Fruit fly (Drosophila melanogaster): Measurements from ENCODE around the gene CG12278.

CG12278 gene

DNA sequence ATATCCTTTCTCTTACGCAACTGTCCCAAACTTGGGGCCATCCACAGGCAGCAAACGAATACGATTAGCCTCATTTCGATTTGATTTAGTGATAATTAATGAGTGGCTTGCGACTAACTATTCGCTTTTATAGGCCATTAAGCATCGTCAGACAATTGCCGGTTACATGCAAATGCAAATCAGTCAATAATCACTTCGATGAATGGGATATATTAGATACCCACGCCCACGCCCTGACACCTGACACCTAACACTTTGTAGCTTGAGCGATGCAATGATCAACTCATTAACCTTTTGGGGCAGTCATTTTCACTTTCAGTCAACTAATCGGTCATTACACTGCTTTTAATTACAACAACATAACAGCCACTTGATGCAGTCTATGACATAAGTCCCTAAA is 7.0 kb downstream of the CG12278 start, which contains the start of gene Jhbp15:
Gene Jhbp15 (minus strand): TSS at position 101 of the 400 bp plus-strand sequence.
- no peak for TF ChIP-seq CTCF (optimal IDR thresholded peaks at IDR 0.05)
- TF ChIP-seq CG8478 (optimal IDR thresholded peaks at IDR 0.05): no peak

DNA sequence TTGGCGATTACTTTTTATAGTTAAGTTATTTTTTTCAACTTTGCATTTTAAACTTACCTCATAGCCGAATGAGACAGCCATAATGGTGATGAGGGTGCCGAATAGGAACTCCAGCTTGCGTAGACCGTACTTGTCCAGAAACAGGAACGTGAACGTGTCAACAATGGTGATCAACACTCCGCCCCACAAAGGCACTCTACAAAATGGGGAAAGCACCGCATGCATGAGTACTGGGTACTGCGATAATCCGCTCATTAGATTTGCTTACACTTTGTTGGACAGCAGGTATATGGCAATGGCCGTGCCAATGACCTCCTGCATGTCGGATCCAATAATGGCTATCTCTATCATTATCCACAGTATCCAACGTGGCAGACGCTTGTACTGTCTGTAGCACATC is 13.7 kb downstream of the CG12278 start:
- TF ChIP-seq CG8478 (optimal IDR thresholded peaks at IDR 0.05): no peak
- TF ChIP-seq CTCF (optimal IDR thresholded peaks at IDR 0.05): no peak

DNA sequence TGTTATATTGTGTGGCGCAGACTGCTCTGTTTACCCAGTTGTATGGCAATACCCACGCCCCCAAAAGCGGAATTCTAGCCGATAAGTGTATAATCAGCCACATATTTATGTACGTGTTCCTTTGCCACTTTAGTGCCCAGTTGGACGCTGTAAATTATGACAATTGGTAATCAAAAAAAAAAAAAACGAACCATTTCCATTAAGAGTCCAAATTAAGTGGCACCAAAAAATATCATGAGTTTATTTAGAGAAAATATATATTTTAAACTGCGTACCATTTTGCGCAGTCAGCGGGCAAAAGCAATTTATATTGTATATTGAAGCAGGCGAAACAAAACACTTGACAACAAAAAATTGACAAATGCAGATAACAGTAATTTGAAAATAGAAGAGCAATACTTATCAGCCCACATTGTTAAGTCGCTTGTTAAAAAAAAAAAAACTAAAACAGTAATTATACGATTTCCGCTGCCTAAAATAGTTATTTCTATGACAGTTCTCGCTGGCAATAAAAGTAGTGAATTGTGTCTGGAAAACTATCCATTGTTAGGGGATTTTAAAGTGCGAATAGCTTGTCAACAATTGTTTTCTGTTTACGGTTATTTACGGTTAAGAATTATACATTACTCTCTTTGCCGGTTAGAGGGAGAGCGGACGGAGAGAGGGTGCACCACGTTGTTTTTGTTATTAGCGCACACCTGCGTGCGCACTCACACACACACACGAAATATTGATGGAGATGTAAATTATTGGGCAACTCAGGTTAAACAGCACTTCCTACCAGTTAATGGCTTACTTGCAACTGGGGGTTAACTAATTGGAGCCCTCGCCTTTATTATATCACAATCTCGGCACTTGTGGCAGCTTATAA is 15.9 kb downstream of the CG12278 start:
- TF ChIP-seq CTCF (optimal IDR thresholded peaks at IDR 0.05) (no peak), CG8478 (optimal IDR thresholded peaks at IDR 0.05) (no peak)

DNA sequence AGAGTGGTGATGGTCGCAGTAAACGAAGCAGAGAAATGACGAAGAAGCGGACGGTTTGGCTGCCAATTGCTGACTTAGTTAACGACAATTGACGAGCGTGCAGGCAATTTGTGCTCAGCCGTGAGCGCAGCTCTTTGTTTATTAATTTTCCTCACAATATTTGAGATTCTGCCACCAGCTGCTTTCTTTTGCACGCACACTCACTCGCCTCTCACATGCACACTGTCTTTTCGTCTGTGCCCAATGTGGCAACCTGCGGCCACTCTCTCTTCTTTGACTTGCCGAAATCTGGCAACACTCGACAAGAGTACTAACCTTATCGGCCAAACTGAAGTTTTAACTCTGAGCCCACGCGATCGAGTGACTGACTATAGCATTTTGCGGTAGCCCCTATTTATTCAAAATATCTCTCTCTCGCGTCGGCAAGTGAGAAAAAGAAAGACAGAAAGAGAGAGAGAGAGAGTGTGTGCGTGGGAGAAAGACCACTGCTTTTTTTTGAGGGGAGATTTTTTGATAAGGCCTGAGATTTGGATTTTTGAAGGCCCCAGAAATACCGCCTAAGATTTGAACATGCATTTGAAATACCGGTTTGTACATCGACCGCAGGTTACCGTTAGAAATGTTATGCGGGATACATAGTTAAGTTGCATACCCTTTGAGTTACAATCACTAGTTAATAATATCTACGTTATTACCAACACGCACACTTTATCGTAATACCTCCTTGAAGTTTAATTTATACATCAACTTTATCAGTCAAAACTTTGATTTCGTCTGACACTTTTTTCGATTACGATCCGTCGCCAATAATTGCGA is 16.8 kb downstream of the CG12278 start, which contains the start of gene Mvl:
Gene Mvl (minus strand): TSS at position 371 of the 816 bp plus-strand sequence.
- TF ChIP-seq CTCF (optimal IDR thresholded peaks at IDR 0.05) (peak; percentile 5 to 35), CG8478 (optimal IDR thresholded peaks at IDR 0.05) (no peak)

DNA sequence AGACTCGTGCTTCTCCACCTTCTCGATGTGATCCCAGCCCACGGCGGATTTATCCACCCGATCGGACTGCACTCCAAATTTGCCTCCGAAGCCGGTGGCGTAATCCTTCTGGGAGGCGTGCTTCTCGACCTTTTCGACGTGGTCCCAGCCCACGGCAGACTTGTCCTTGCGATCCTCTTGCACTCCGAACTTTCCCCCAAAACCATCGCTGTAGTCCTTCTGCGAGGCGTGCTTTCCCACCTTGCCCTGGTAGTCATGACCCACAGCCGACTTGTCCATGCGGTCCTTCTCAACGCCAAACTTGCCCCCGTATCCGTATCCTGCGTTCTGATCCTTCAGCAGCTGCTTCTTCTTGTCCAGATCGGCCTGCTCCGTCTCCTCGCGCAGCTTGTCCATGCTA is 19.6 kb downstream of the CG12278 start:
- TF ChIP-seq CTCF (optimal IDR thresholded peaks at IDR 0.05) (no peak), CG8478 (optimal IDR thresholded peaks at IDR 0.05) (no peak)

DNA sequence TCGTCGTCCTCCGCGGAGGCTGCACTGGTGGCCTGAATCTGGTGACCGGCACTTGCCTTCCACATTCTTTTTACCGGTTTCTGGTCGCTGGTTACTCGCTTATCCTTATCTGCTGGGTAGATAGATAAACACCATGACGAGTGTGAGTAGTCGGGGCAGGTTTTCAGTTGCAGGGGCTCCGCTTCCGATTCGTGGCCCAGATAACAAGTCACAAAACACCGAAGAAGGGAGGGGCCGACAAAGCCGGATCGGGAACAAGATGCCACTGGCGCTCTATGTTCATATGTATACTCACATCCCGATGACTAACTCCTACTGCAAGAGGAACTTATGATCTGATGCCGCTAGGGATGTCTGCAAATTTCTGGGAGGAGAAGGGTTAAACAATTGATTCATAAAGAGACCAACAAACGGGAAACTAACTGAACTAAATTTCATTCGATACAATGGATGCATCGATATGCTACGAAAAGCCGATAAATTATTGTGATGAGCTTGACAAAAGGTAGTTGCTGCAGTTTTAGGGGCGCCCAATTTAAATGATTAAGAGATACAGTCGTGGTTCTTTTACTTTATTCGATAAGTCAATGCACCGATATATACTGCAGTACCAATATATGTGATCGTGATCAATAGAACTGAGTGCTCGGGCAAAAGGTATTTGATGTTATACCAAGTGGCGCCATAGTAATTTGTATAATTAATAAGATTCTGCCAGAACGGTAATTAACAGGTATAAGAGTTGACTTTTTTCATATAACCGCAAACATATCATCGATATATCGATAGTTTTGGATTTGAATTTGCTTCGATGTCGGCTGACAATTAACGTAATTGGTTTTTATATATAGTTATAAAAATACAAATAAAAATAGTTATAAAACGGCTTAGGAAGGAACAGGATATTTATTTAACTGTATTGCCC is 20.4 kb downstream of the CG12278 start, which contains the start of gene Cortactin:
Gene Cortactin (minus strand): TSS at position 472 of the 925 bp plus-strand sequence.
- no peak for TF ChIP-seq CG8478 (optimal IDR thresholded peaks at IDR 0.05)
- TF ChIP-seq CTCF (optimal IDR thresholded peaks at IDR 0.05): peak in 1 of 2 experiments; percentile 47

DNA sequence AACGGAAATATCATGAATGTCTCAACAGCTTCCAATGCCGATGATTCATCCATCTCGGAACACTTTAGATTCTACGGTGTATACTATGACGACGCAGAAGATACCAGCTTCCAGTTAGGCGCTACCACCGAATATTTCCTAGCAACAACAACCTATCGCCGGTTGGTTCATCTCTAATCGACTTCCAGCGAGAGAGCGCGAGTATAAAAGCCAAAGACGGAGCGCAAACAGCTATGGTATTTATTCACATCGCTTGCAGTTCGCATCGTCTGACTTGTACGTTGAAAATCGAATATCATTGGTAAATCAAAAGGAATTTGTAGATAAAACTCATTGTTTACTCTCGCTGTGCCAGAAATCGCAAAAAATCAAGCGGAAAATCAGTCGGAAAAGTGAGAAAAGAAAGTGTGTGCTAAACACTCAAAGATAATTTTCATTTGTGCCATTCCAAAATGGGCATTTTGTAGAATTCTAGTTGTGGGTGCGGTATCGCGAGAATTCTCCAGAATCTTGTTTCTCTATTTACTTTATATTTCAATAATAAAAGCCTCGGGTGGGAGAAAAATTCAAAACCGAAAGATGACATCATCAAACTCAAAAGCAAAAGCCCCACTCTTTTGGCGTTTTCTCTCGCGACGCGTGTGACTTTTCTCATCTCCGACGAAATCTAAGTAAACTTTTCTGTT is 21.3 kb downstream of the CG12278 start, which contains the start of gene AnxB9:
Gene AnxB9 (plus strand): TSS at position 232 of the 686 bp plus-strand sequence.
- TF ChIP-seq CG8478 (optimal IDR thresholded peaks at IDR 0.05) (no peak), CTCF (optimal IDR thresholded peaks at IDR 0.05) (peak in 1 of 2 experiments; percentile 22)

DNA sequence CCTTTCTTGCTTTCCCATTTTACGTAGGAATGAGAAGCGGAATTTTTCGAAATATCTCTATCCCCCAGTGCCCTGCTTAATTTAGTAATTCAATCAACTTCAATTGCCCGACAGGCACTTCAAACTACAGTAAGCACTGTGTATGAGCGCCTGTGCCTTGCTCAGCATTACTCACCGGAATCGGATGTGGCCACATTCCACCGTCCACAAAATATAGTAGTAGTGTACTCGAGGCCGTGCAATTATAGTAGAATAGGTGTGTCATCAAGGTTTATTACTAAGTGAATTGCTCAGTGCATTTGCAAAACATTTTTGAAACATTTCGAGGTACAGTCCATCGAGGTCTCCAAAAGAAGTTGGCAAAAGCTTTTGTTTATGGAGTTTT is 21.8 kb downstream of the CG12278 start:
- TF ChIP-seq CTCF (optimal IDR thresholded peaks at IDR 0.05) (no peak), CG8478 (optimal IDR thresholded peaks at IDR 0.05) (no peak)

DNA sequence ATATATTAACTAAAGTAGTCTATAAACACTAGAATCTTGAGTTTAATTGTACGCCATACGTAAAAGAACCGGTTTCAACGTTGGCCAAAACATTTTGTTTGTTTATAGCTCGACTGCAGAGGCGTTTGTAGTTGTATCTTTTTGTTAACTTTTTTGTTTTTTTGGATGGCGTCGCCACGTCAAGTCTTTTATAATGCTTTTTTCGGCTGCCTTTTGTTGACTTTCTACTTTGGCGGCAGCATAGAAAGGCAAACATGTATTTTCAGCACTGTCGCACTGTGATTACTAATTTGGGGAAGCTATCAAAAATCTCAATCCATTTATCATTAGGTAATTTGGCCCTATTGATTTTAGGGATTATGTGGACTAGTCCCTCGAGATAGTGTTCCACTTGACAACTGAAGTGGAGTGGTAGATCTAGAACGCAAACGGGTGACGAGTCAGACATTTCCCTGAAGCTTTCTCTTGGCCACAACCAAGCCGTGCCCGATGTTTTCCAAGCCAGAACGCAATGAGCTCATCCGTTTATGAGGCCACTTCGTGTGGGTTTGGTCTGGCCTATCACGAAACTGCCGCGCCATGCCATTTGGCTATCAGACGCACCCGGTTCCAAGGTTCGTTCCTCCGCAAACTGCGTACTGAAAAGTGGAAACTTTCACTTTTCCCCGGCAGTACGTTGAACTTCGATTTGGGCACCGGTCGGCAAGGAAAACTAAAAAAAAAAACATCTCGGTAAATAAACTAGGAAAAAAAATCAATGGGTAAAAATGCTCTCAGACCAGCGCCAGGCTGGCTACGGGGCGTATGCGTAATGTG is 22.8 kb downstream of the CG12278 start:
- no peak for TF ChIP-seq CG8478 (optimal IDR thresholded peaks at IDR 0.05)
- no peak for TF ChIP-seq CTCF (optimal IDR thresholded peaks at IDR 0.05)

DNA sequence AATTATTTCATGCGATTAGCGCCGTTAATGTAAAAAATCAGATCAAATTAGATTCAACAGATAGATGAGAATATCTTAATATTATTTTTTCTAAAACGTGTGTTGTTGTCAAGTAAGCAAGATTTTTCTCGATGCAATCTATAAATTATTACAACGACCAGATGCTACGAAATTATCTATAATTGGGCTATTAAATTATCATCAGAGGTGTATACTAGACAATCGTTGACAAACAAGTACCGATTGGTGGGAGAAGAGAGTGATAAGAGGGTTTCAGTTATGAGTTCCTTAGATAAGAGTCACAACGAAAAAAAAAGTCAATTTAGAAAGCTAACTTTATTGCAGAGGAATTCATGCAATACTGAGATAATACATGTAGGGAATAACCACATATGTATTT is 23.7 kb downstream of the CG12278 start:
- no peak for TF ChIP-seq CTCF (optimal IDR thresholded peaks at IDR 0.05)
- no peak for TF ChIP-seq CG8478 (optimal IDR thresholded peaks at IDR 0.05)

DNA sequence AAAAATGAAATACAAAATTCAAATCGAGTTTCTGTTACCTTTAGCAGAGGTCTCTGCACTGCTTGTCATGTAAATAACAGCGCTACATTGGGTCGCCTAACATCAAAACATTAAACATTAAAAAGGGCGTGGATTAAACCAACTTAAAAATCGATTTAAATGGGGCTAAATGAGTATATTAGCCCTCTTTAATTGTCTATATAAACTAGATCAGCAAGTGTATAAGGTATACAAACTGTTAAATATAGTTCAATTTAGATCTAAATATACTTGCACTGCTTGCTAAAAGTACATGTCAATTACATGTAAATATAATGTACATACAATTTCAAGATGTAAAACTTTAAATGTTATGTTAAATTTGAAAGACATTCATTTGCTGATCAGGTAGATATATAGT is 25.9 kb downstream of the CG12278 start:
- TF ChIP-seq CTCF (optimal IDR thresholded peaks at IDR 0.05): peak in 1 of 2 experiments; percentile 2
- no peak for TF ChIP-seq CG8478 (optimal IDR thresholded peaks at IDR 0.05)

DNA sequence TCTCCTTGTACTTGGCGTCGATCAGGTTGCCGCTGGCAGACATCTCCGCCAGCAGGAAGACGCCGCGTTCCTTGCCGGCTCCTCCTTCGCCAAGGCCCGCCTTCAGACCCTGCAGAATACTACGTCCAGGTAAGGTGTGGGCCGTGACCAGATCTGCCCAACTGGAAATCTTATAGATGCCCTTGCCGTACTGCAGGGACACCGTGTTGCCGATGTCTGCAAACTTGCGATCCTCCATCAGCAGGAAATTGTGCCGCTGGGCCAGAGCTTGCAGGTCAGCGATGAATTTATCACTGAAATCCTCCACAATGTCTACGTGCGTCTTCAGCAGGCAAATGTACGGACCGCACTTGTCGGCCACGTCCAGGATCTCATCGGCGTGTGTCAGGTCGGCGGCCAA is 27.4 kb downstream of the CG12278 start:
- TF ChIP-seq CTCF (optimal IDR thresholded peaks at IDR 0.05): no peak

DNA sequence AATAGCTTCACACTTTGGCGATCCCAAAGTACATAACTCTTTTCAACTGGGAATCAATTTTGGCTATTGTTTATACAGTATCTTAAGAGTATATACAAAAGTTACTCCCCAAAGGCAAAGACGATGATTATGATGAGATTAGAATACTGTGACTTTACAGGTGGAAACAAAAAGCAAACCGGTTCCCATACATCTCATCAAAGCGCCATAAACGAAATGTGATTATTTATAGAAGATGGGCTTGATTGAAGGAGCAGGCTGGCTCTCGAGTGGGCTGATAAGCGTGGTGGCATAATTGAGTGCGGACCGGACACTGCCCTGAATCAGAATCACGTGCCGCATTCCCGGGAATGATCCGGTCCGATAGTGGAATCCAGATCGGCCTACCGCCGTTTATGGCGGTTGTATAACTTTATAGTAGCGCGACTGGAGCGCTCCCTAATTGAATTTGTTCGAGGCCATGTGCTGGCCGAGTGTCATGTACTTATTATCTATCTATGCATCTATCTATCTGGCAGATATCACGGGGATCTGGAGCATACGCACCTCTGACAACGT is 28.2 kb downstream of the CG12278 start:
- TF ChIP-seq CTCF (optimal IDR thresholded peaks at IDR 0.05) (no peak), CG8478 (optimal IDR thresholded peaks at IDR 0.05) (no peak)

Measured in S2 (cell line).